Worm (Caenorhabditis elegans) whole organism, early embryonic: ENCODE data around the gene fre-1.

Source experiments
- B0310.2 ChIP-seq: sonication (generic microtip); optimal IDR thresholded peaks from 2 replicates; lab custom pipeline; 2016; ENCODE audit warnings: mild to moderate bottlenecking, missing genetic modification characterization, missing compliant biosample characterization
- F13C5.2 ChIP-seq: sonication (generic microtip); optimal IDR thresholded peaks from 2 replicates; lab custom pipeline; 2017; ENCODE audit warnings: mild to moderate bottlenecking, missing genetic modification characterization, inconsistent platforms, missing compliant biosample characterization
- ama-1 ChIP-seq: fragments of 150-350 bp; optimal IDR thresholded peaks from 2 replicates; lab custom pipeline; 2014
- hmbx-1 ChIP-seq: sonication (generic microtip); optimal IDR thresholded peaks from 2 replicates; lab custom pipeline; 2016; ENCODE audit warnings: mild to moderate bottlenecking, missing genetic modification characterization, missing compliant biosample characterization
- pes-1 ChIP-seq: fragments of 200-800 bp; sonication (Bioruptor generic); IDR thresholded peaks from 2 replicates; pipeline ENCODE4 v1.3.6; 2022; ENCODE audit warnings: missing genetic modification reagents, missing genetic modification characterization, missing compliant biosample characterization
- scrt-1 ChIP-seq: fragments of 200-800 bp; sonication (Bioruptor generic); IDR thresholded peaks from 2 replicates; pipeline ENCODE4 v1.3.6; 2022; ENCODE audit warnings: missing genetic modification characterization, missing compliant biosample characterization
- tra-4 ChIP-seq: sonication (generic microtip); optimal IDR thresholded peaks from 2 replicates; lab custom pipeline; 2017; ENCODE audit warnings: missing genetic modification characterization, missing compliant biosample characterization

DNA sequence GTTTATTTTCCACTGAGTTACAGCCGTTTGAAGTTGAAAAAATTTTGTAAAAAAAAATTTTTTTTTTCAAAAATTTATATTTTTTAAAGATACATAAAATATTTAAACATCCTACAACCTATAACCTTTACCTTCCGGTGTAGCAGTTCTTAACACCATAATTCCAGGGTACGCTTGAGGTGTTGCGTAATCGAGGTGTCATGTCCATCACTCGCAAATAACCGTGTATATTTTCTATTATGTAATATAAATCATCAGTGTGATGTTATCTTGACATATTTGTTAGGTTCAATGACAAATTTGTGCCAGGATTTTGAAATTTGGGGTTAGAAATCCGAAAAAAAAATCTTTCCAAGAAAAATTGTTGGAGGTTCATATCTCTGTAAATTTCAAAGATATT is 20.5 kb downstream of the fre-1 start:
- TF ChIP-seq hmbx-1 (tag; lab: Kevin White, UChicago) = no peak
- no peak for TF ChIP-seq pes-1 (GFP tag; lab: Robert Waterston, UW)
- no peak for TF ChIP-seq ama-1 (lab: Kevin White, UChicago)
- TF ChIP-seq B0310.2 (tag; lab: Kevin White, UChicago) = no peak
- no peak for TF ChIP-seq scrt-1 (GFP tag; lab: Robert Waterston, UW)
- TF ChIP-seq tra-4 (tag; lab: Kevin White, UChicago) = no peak
- no peak for TF ChIP-seq F13C5.2 (tag; lab: Kevin White, UChicago)
